Worm (Caenorhabditis elegans) whole organism, L3 larva: ENCODE results near the gene tnc-2.

ENCODE experiments used
- ceh-16 ChIP-seq: sonication (generic microtip); optimal IDR thresholded peaks from 2 replicates; lab custom pipeline; 2017; ENCODE audit warnings: missing biosample characterization, missing genetic modification characterization
- ceh-28 ChIP-seq: fragments of 150-350 bp; optimal IDR thresholded peaks from 2 replicates; lab custom pipeline; 2014; ENCODE audit warnings: missing biosample characterization, missing genetic modification reagents, missing genetic modification characterization
- egl-27 ChIP-seq: sonication (generic microtip); optimal IDR thresholded peaks from 4 replicates; lab custom pipeline; 2017; ENCODE audit warnings: missing biosample characterization, missing genetic modification reagents, missing genetic modification characterization
- egl-5 ChIP-seq: fragments of 150-350 bp; optimal IDR thresholded peaks from 2 replicates; lab custom pipeline; 2017; ENCODE audit warnings: missing biosample characterization, missing genetic modification reagents, missing genetic modification characterization, inconsistent platforms
- fkh-10 ChIP-seq: sonication (generic microtip); optimal IDR thresholded peaks from 2 replicates; lab custom pipeline; 2017; ENCODE audit warnings: missing biosample characterization, missing genetic modification reagents, missing genetic modification characterization
- fkh-2 ChIP-seq: fragments of 150-350 bp; optimal IDR thresholded peaks from 2 replicates; lab custom pipeline; 2014; ENCODE audit warnings: missing biosample characterization, missing genetic modification reagents, missing genetic modification characterization
- hmg-11 ChIP-seq: sonication (generic microtip); optimal IDR thresholded peaks from 2 replicates; lab custom pipeline; 2016; ENCODE audit warnings: missing genetic modification characterization, missing compliant biosample characterization
- lin-15B ChIP-seq: fragments of 150-350 bp; optimal IDR thresholded peaks from 2 replicates; lab custom pipeline; 2014; ENCODE audit warnings: missing biosample characterization, missing genetic modification characterization
- lin-39 ChIP-seq: fragments of 150-350 bp; optimal IDR thresholded peaks from 2 replicates; lab custom pipeline; 2018; ENCODE audit warnings: missing biosample characterization, missing genetic modification reagents, missing genetic modification characterization
- mdl-1 ChIP-seq: fragments of 150-350 bp; optimal IDR thresholded peaks from 2 replicates; lab custom pipeline; 2014; ENCODE audit warnings: missing biosample characterization, missing genetic modification characterization
- nhr-23 ChIP-seq: fragments of 150-350 bp; optimal IDR thresholded peaks from 2 replicates; lab custom pipeline; 2014; ENCODE audit warnings: missing biosample characterization, missing genetic modification reagents, missing genetic modification characterization
- nhr-25 ChIP-seq: sonication (generic microtip); optimal IDR thresholded peaks from 2 replicates; lab custom pipeline; 2017; ENCODE audit warnings: missing biosample characterization, missing genetic modification characterization
- nhr-28 ChIP-seq: fragments of 150-350 bp; optimal IDR thresholded peaks from 2 replicates; lab custom pipeline; 2014; ENCODE audit warnings: missing biosample characterization, missing genetic modification characterization
- nhr-43 ChIP-seq: sonication (generic microtip); optimal IDR thresholded peaks from 2 replicates; lab custom pipeline; 2016; ENCODE audit warnings: mild to moderate bottlenecking, missing genetic modification characterization, missing compliant biosample characterization; ENCODE audit not compliant: poor library complexity, severe bottlenecking
- skn-1 ChIP-seq: fragments of 150-350 bp; optimal IDR thresholded peaks from 2 replicates; lab custom pipeline; 2014; ENCODE audit warnings: missing biosample characterization, missing genetic modification characterization
- snpc-4 ChIP-seq: fragments of 150-350 bp; optimal IDR thresholded peaks from 2 replicates; lab custom pipeline; 2014; ENCODE audit warnings: missing biosample characterization, missing genetic modification characterization
- unc-62 ChIP-seq: fragments of 150-350 bp; sonication (generic microtip); optimal IDR thresholded peaks from 4 replicates; lab custom pipeline; 2014; ENCODE audit warnings: missing biosample characterization, missing genetic modification reagents, missing genetic modification characterization
- zag-1 ChIP-seq: fragments of 150-350 bp; optimal IDR thresholded peaks from 2 replicates; lab custom pipeline; 2014; ENCODE audit warnings: missing biosample characterization, missing genetic modification characterization
- ztf-4 ChIP-seq: fragments of 150-350 bp; optimal IDR thresholded peaks from 2 replicates; lab custom pipeline; 2014; ENCODE audit warnings: missing biosample characterization, missing genetic modification characterization

tnc-2 gene

DNA sequence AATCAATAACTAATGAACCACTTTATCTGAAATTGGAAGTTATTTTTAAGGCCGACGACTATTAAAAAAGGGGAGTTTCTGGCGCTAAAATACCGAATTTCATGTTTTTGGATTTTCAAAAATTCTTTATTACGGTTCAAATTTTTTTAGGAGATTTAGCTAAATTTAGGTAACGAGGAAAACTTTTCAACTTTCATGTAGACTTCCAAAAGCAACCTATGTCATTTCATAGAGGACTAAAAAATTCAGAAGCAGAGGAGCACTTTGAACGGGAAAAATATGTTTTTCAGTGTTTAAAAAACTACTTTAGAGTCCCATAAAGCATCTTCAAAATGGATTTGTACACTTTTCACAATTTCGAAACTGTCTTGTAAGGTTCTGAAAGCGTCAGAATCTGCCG, 46.7 kb downstream of the tnc-2 start:
- no peak for TF ChIP-seq egl-5 (tag; lab: Kevin White, UChicago)
- TF ChIP-seq skn-1 = no peak
- no peak for TF ChIP-seq egl-27 (tag; lab: Kevin White, UChicago)
- TF ChIP-seq nhr-28 = no peak
- TF ChIP-seq zag-1 (tag; lab: Kevin White, UChicago) = no peak
- TF ChIP-seq mdl-1 (tag; lab: Kevin White, UChicago) = no peak
- TF ChIP-seq lin-15B (tag; lab: Kevin White, UChicago) = no peak
- no peak for TF ChIP-seq ztf-4 (tag; lab: Kevin White, UChicago)
- no peak for TF ChIP-seq nhr-23 (tag; lab: Kevin White, UChicago)
- no peak for TF ChIP-seq hmg-11
- no peak for TF ChIP-seq lin-39 (tag; lab: Kevin White, UChicago)
- TF ChIP-seq snpc-4 (tag; lab: Kevin White, UChicago) = no peak
- no peak for TF ChIP-seq ceh-16 (tag; lab: Kevin White, UChicago)
- TF ChIP-seq nhr-43 = no peak
- no peak for TF ChIP-seq fkh-2 (tag; lab: Kevin White, UChicago)
- no peak for TF ChIP-seq fkh-10 (GFP tag; lab: Kevin White, UChicago)
- no peak for TF ChIP-seq unc-62 (GFP tag; lab: Kevin White, UChicago)
- TF ChIP-seq, all 47 proteins: peak for 0

DNA sequence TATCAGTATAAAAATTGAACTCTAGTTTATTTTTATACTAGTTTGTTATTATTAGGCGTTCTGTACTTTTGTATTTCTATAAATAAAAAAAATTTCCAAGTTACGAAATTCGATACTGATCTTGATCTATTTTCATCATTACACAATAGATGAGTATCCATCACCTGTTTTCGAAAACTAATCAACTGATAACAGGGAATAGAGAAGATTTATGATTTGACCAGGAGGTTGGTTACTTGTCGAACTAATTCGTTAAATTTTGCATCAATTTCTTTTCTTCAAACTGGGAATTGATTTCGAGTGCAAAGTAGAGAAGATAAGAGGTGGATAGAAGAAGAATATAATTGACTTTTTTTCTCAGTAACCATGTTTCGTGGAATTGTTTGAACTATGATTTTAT, 48.8 kb downstream of the tnc-2 start:
- TF ChIP-seq ceh-28 (tag; lab: Kevin White, UChicago) (peak; percentile 2), snpc-4 (tag; lab: Kevin White, UChicago) (no peak), nhr-23 (tag; lab: Kevin White, UChicago) (peak; percentile 54)

DNA sequence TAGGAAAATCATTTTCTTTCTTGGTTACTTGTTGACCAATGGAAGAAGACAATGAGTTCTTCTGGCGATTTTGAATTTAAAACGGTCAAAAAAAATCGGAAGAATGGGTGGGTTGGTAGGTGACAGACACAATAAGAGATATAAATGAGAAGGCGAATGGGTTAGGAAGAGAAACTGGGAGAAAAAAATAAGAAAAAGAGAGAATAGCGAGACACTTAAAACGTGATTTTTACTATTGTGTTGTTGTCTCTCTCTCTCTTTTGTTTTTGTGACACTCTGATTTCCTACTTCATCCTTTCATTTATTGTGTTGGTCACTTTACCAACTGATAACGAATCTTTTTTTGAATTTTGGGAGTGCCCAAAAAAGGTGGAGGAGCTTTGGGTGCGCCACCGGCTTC, 49.7 kb downstream of the tnc-2 start:
- TF ChIP-seq nhr-25 (tag; lab: Kevin White, UChicago) = no peak
- TF ChIP-seq nhr-23 (tag; lab: Kevin White, UChicago) = peak; percentile 40
